Worm (Caenorhabditis elegans): ENCODE data around the gene irld-60.

- TF ChIP-seq alr-1 (tag; optimal IDR thresholded peaks at IDR 0.05; ENCODE audit: borderline replicate concordance) (no peak), lin-35 (GFP tag; optimal IDR thresholded peaks at IDR 0.05) (no peak), fos-1 (tag; optimal IDR thresholded peaks at IDR 0.05) (no peak), egl-13 (tag; optimal IDR thresholded peaks at IDR 0.05) (no peak), zag-1 (tag; optimal IDR thresholded peaks at IDR 0.05) (no peak), mep-1 (tag; optimal IDR thresholded peaks at IDR 0.05) (no peak)
These were observed 34.1 kb upstream of the irld-60 start, which contains the start of gene lgc-37 for ce11 chrIII:12784854-12785253.

All from whole organism, L1 larva.